Fruit fly (Drosophila melanogaster): ENCODE measurements around the gene Teh2.

DNA sequence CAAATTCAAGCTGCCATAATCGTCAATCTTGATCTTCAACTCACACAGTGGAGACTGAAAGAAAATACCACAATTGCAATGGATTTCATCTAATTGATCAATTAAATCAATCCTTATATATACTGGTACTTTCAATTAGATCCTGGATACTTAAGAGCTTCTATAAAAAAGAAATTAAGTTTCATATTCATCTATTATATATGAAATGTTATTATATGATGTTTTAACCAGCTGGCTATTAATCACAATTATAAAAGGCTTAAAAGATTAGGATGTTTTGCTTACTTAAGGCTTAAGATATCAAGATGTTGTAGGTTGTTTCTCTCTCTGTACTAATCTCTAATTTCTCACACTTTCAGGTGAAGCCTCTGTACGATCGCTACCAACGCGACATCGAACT lies 17.0 kb upstream of the Teh2 start:
- TF ChIP-seq CG5204 (GFP tag; optimal IDR thresholded peaks at IDR 0.05), result no peak
- TF ChIP-seq kay (GFP tag; ENCODE audit: borderline replicate concordance), result no peak
- no peak for TF ChIP-seq cnc (optimal IDR thresholded peaks at IDR 0.05)
- TF ChIP-seq Clk (GFP tag; optimal IDR thresholded peaks at IDR 0.05), result no peak
- TF ChIP-seq CG11617 (GFP tag; optimal IDR thresholded peaks at IDR 0.05), result no peak
- no peak for TF ChIP-seq CG7045 (GFP tag; optimal IDR thresholded peaks at IDR 0.05)
- TF ChIP-seq tj (GFP tag; optimal IDR thresholded peaks at IDR 0.05), result no peak
- no peak for TF ChIP-seq Mnt (GFP tag; optimal IDR thresholded peaks at IDR 0.05)
- no peak for TF ChIP-seq CG14711 (tag; optimal IDR thresholded peaks at IDR 0.05)
- TF ChIP-seq CG33017 (tag; optimal IDR thresholded peaks at IDR 0.05), result no peak
- no peak for TF ChIP-seq bab1 (GFP tag; optimal IDR thresholded peaks at IDR 0.05)
- no peak for TF ChIP-seq toe (GFP tag; optimal IDR thresholded peaks at IDR 0.05)
- no peak for TF ChIP-seq Hr96 (GFP tag; optimal IDR thresholded peaks at IDR 0.05)
- TF ChIP-seq pad (GFP tag; optimal IDR thresholded peaks at IDR 0.05), result no peak

Data from whole organism, adult.